Worm (Caenorhabditis elegans) whole organism, early embryonic: Measurements from ENCODE around the gene C05D12.5.

Source experiments
- F13C5.2 ChIP-seq: sonication (generic microtip); optimal IDR thresholded peaks from 2 replicates; lab custom pipeline; 2017; ENCODE audit warnings: mild to moderate bottlenecking, missing genetic modification characterization, inconsistent platforms, missing compliant biosample characterization
- ama-1 ChIP-seq: fragments of 150-350 bp; optimal IDR thresholded peaks from 2 replicates; lab custom pipeline; 2014
- ceh-13 ChIP-seq: fragments of 200-800 bp; sonication (Bioruptor generic); optimal IDR thresholded peaks from 2 replicates; lab custom pipeline; 2018; ENCODE audit warnings: mild to moderate bottlenecking, missing genetic modification characterization, missing compliant biosample characterization
- flt-1 ChIP-seq: fragments of 200-800 bp; sonication (Bioruptor generic); IDR thresholded peaks from 2 replicates; pipeline ENCODE4 v1.3.6; 2022; ENCODE audit warnings: missing genetic modification characterization, missing compliant biosample characterization
- hmg-4 ChIP-seq: fragments of 200-800 bp; sonication (Bioruptor generic); optimal IDR thresholded peaks from 2 replicates; lab custom pipeline; 2018; ENCODE audit warnings: mild to moderate bottlenecking, missing genetic modification characterization, missing compliant biosample characterization
- scrt-1 ChIP-seq: fragments of 200-800 bp; sonication (Bioruptor generic); IDR thresholded peaks from 2 replicates; pipeline ENCODE4 v1.3.6; 2022; ENCODE audit warnings: missing genetic modification characterization, missing compliant biosample characterization
- tbx-37 ChIP-seq: fragments of 200-800 bp; sonication (Bioruptor generic); conservative IDR thresholded peaks from 2 replicates; pipeline ENCODE4 v1.3.6; 2022; ENCODE audit warnings: missing genetic modification reagents, missing genetic modification characterization, missing compliant biosample characterization
- tra-4 ChIP-seq: sonication (generic microtip); optimal IDR thresholded peaks from 2 replicates; lab custom pipeline; 2017; ENCODE audit warnings: missing genetic modification characterization, missing compliant biosample characterization

DNA sequence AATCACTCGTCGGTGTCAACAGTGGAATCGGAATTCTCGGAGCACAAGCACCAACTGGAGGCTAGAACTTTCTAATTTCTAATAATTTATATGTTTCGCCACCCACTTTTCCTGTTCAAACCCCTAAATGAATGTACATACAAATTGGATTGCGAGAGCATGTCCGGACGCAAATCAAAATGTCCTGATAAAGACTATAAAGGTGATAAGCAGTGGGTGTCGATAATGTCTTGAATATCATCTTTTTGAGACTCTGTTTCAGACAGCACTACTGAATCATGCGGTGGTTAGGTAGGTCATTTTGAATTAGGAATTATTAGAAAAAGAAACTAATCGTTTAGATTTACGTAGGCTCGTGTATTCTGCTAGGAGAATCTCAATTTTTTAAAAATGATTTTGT lies 14.7 kb downstream of the C05D12.5 start, which contains the start of gene W02B12.1:
- TF ChIP-seq hmg-4 (GFP tag; lab: Kevin White, UChicago): no peak
- TF ChIP-seq flt-1 (GFP tag; lab: Robert Waterston, UW): no peak
- TF ChIP-seq F13C5.2: no peak
- TF ChIP-seq tbx-37 (GFP tag; lab: Robert Waterston, UW): no peak
- no peak for TF ChIP-seq scrt-1 (GFP tag; lab: Robert Waterston, UW)
- TF ChIP-seq ceh-13 (GFP tag; lab: Kevin White, UChicago): no peak
- no peak for TF ChIP-seq ama-1
- no peak for TF ChIP-seq tra-4 (tag; lab: Kevin White, UChicago)
